Worm (Caenorhabditis elegans) whole organism, midembryonic: ENCODE measurements around the gene arrd-25.

Experiments used
- med-1 ChIP-seq: sonication (generic microtip); optimal IDR thresholded peaks from 2 replicates; lab custom pipeline; 2017; ENCODE audit warnings: missing genetic modification characterization, mild to moderate bottlenecking, missing compliant biosample characterization, antibody characterized with exemption, missing genetic modification reagents; ENCODE audit not compliant: insufficient read depth
- ztf-29 ChIP-seq: fragments of 200-800 bp; sonication (Bioruptor generic); IDR thresholded peaks from 2 replicates; pipeline ENCODE4 v1.3.6; 2022; ENCODE audit warnings: missing genetic modification reagents, missing genetic modification characterization, missing compliant biosample characterization

DNA sequence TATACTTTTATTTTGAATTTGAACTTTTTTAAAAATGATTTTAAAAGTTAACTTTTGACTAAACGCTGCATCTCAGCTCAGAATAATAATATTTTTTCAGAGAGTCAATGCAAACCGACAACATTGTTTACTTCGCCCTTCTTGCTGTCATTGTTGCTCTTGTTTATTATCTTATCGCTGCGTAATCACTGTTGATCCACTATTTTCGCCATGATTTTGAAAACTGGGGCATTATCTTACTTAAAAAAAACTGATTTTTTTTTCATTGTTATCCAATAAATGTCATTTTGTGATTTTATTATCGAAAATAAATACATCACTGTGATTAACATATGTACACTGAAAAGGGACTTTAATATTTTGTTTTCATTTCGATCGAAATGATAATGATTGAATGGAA lies 30.9 kb upstream of the arrd-25 start:
- TF ChIP-seq ztf-29 = no peak
- no peak for TF ChIP-seq med-1 (GFP tag; lab: Kevin White, UChicago)
